3 fruit fly cellular contexts compared by ENCODE assay signal in genomic region chrX:14743819-14744218, dm6.
TF ChIP-seq lines count a peak whose summit lies in the region.

No protein-coding gene starts in this region.

TF ChIP-seq in whole organism, embryonic, 481 proteins besides CTCF, POLR2A, EP300 and RAD21 (continued from another document and continues in another):
- TF ChIP-seq dan (GFP tag; IDR thresholded peaks at IDR 0.05; lab: Robert Waterston, UW) (no peak), nom (GFP tag; optimal IDR thresholded peaks at IDR 0.05; lab: Kevin White, UChicago) (no peak), croc (GFP tag; conservative IDR thresholded peaks at IDR 0.05; lab: Robert Waterston, UW) (peak; percentile 55; the same call in 2 of the 3 replicates), CG8388 (GFP tag; optimal IDR thresholded peaks at IDR 0.05; lab: Kevin White, UChicago) (peak; percentile 56), C15 (GFP tag; IDR thresholded peaks at IDR 0.05; lab: Robert Waterston, UW) (no peak), Adf1 (GFP tag; IDR thresholded peaks at IDR 0.05; lab: Robert Waterston, UW) (no peak), jumu (GFP tag; optimal IDR thresholded peaks at IDR 0.05; lab: Kevin White, UChicago) (no peak), h (optimal IDR thresholded peaks at IDR 0.05; lab: Kevin White, UChicago) (no peak), CG2116 (GFP tag; optimal IDR thresholded peaks at IDR 0.05; lab: Kevin White, UChicago) (no peak), CG6813 (GFP tag; optimal IDR thresholded peaks at IDR 0.05; lab: Kevin White, UChicago) (peak; percentile 7), emc (GFP tag; optimal IDR thresholded peaks at IDR 0.05; lab: Kevin White, UChicago) (no peak), gsb-n (tag; optimal IDR thresholded peaks at IDR 0.05; lab: Kevin White, UChicago) (peak; percentile 70), NFAT (GFP tag; IDR thresholded peaks at IDR 0.05; lab: Robert Waterston, UW) (no peak), ato (GFP tag; IDR thresholded peaks at IDR 0.05; lab: Robert Waterston, UW; ENCODE audit: partially characterized antibody) (no peak), Deaf1 (tag; optimal IDR thresholded peaks at IDR 0.05; lab: Kevin White, UChicago) (peak; percentile 11), CG4404 (GFP tag; IDR thresholded peaks at IDR 0.05; lab: Robert Waterston, UW) (peak; percentile 70), Mes4 (GFP tag; optimal IDR thresholded peaks at IDR 0.05; lab: Kevin White, UChicago) (no peak), CG11695 (GFP tag; IDR thresholded peaks at IDR 0.05; lab: Robert Waterston, UW) (peak; percentile 65; the same call in 1 of the 3 replicates), Ets65A (GFP tag; lab: Kevin White, UChicago) (no peak), chn (GFP tag; optimal IDR thresholded peaks at IDR 0.05; lab: Kevin White, UChicago) (no peak), CG42726 (GFP tag; IDR thresholded peaks at IDR 0.05; lab: Robert Waterston, UW; ENCODE audit: partially characterized antibody) (no peak), hb (GFP tag; IDR thresholded peaks at IDR 0.05; lab: Robert Waterston, UW; ENCODE audit: partially characterized antibody) (no peak), wdn (GFP tag; IDR thresholded peaks at IDR 0.05; lab: Robert Waterston, UW) (no peak), bowl (GFP tag; IDR thresholded peaks at IDR 0.05; lab: Robert Waterston, UW) (no peak), p53 (GFP tag; optimal IDR thresholded peaks at IDR 0.05; lab: Kevin White, UChicago) (no peak), Kr (GFP tag; optimal IDR thresholded peaks at IDR 0.05; lab: Kevin White, UChicago) (no peak), sqz (GFP tag; optimal IDR thresholded peaks at IDR 0.05; lab: Kevin White, UChicago) (peak; percentile 62), mirr (GFP tag; optimal IDR thresholded peaks at IDR 0.05; lab: Kevin White, UChicago) (no peak), CG8478 (optimal IDR thresholded peaks at IDR 0.05; lab: Kevin White, UChicago) (no peak), CG9437 (GFP tag; optimal IDR thresholded peaks at IDR 0.05; lab: Kevin White, UChicago) (peak; percentile 56), CG2875 (GFP tag; optimal IDR thresholded peaks at IDR 0.05; lab: Kevin White, UChicago) (peak; percentile 15), Taf1 (GFP tag; IDR thresholded peaks at IDR 0.05; lab: Robert Waterston, UW) (no peak), Dbx (GFP tag; IDR thresholded peaks at IDR 0.05; lab: Robert Waterston, UW) (no peak), dmrt11E (tag; optimal IDR thresholded peaks at IDR 0.05; lab: Kevin White, UChicago) (peak; percentile 77), az2 (GFP tag; optimal IDR thresholded peaks at IDR 0.05; lab: Kevin White, UChicago) (peak; percentile 26), CG14667 (GFP tag; IDR thresholded peaks at IDR 0.05; lab: Robert Waterston, UW) (no peak), CG14441 (GFP tag; IDR thresholded peaks at IDR 0.05; lab: Robert Waterston, UW) (peak; percentile 45), CG32532 (GFP tag; IDR thresholded peaks at IDR 0.05; lab: Robert Waterston, UW) (peak; percentile 41; the same call in 1 of the 2 replicates), CG12391 (tag; optimal IDR thresholded peaks at IDR 0.05; lab: Kevin White, UChicago) (peak; percentile 58), CG13894 (tag; optimal IDR thresholded peaks at IDR 0.05; lab: Kevin White, UChicago) (no peak), shn (GFP tag; optimal IDR thresholded peaks at IDR 0.05; lab: Kevin White, UChicago) (no peak), btn (GFP tag; optimal IDR thresholded peaks at IDR 0.05; lab: Kevin White, UChicago) (no peak), CG31388 (GFP tag; optimal IDR thresholded peaks at IDR 0.05; lab: Kevin White, UChicago) (no peak), CG7963 (GFP tag; IDR thresholded peaks at IDR 0.05; lab: Robert Waterston, UW; ENCODE audit: partially characterized antibody) (no peak), CG6683 (GFP tag; optimal IDR thresholded peaks at IDR 0.05; lab: Kevin White, UChicago) (no peak)

TF ChIP-seq in whole organism, prepupa, 60 proteins besides CTCF, POLR2A, EP300 and RAD21 (continued from another document):
- 0 out of 3 replicates have a peak, but pooled peaks have one; percentile 12 for TF ChIP-seq CG6163 (GFP tag; IDR thresholded peaks at IDR 0.05; lab: Robert Waterston, UW)
- TF ChIP-seq CG3919 (GFP tag; optimal IDR thresholded peaks at IDR 0.05; lab: Kevin White, UChicago) = no peak
- peak; percentile 13 for TF ChIP-seq CG8632 (GFP tag; optimal IDR thresholded peaks at IDR 0.05; lab: Kevin White, UChicago)
- TF ChIP-seq Sox14 (GFP tag; optimal IDR thresholded peaks at IDR 0.05; lab: Kevin White, UChicago) = no peak
- no peak for TF ChIP-seq ss (GFP tag; optimal IDR thresholded peaks at IDR 0.05; lab: Kevin White, UChicago)
- peak; percentile 45; the same call in 1 of the 3 replicates for TF ChIP-seq CG8119 (GFP tag; IDR thresholded peaks at IDR 0.05; lab: Robert Waterston, UW)
- TF ChIP-seq CG1621 (tag; optimal IDR thresholded peaks at IDR 0.05; lab: Kevin White, UChicago) = no peak
- peak; percentile 18 for TF ChIP-seq topi (GFP tag; optimal IDR thresholded peaks at IDR 0.05; lab: Kevin White, UChicago)
- TF ChIP-seq Met (GFP tag; optimal IDR thresholded peaks at IDR 0.05; lab: Kevin White, UChicago) = peak; percentile 48
- peak; percentile 32 for TF ChIP-seq CG15336 (GFP tag; IDR thresholded peaks at IDR 0.05; lab: Robert Waterston, UW)
- peak; percentile 27 for TF ChIP-seq CG32006 (GFP tag; optimal IDR thresholded peaks at IDR 0.05; lab: Kevin White, UChicago)

TF ChIP-seq in whole organism, wandering third instar larva, 38 proteins besides CTCF, POLR2A, EP300 and RAD21 (continued from another document):
- TF ChIP-seq Dif (GFP tag; optimal IDR thresholded peaks at IDR 0.05; lab: Kevin White, UChicago; ENCODE audit: partially characterized antibody) = no peak
- no peak for TF ChIP-seq tai (GFP tag; optimal IDR thresholded peaks at IDR 0.05; lab: Kevin White, UChicago)
- TF ChIP-seq CG9705 (GFP tag; optimal IDR thresholded peaks at IDR 0.05; lab: Kevin White, UChicago) = no peak
- TF ChIP-seq pan (optimal IDR thresholded peaks at IDR 0.05; lab: Kevin White, UChicago) = no peak
TF ChIP-seq in whole organism, wandering third instar larva: peak in this region for 10.
